Fruit fly (Drosophila melanogaster): ENCODE data around the gene RpS15Aa.

RpS15Aa gene

DNA sequence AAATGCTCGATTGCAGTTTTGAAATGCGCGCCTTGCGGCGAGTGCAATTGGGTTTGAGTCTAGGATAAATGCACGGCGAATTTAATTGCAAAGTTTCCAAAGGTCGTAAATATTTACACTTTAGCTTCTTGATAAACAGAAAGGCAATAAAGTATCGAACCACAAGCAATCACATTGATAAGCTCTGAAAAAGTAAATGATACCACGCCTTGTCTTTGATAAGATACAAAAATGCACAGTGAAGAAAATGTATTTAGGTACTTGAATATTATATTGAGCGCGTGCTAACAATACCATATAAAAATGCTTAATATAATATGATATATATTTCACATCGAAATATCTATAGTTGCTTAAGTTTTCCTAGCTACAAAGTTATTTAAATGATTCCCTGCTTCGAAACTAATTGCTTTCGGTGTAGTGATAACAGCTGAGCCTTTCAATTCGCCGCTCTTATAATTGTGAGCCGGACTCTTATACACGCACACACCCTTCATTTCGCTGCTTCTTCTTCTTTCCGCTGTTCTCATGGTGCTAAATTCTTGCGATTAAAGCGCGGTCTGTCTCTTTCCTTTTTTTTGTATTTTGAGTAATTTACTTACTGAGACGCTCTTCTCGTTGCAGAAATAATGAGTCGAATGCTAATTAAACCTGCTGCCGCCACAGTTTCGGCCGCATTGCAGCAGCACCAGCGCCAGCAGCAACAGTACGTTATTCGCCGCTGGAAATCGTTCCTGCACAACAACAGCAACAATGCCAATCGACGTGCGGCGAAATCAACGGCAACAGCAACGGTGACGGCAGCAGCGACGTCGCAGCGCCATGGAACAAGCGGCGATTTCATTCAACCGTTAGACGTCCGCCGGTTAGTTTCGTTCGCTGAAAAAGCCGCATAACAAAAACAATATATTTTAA is 36.0 kb upstream of the RpS15Aa start (continued):
- TF ChIP-seq ss (GFP tag; optimal IDR thresholded peaks at IDR 0.05) (peak; percentile 72 to 86), Met (GFP tag; optimal IDR thresholded peaks at IDR 0.05) (peak; percentile 85), cyc (GFP tag; optimal IDR thresholded peaks at IDR 0.05) (peak; percentile 84), CG15336 (GFP tag; IDR thresholded peaks at IDR 0.05) (peak; percentile 86), OdsH (GFP tag; optimal IDR thresholded peaks at IDR 0.05) (peak; percentile 88), CG3919 (GFP tag; optimal IDR thresholded peaks at IDR 0.05) (peak; percentile 90), Ets21C (GFP tag; optimal IDR thresholded peaks at IDR 0.05) (peak; percentile 66), CG10669 (GFP tag; optimal IDR thresholded peaks at IDR 0.05) (peak; percentile 85), CG8632 (GFP tag; optimal IDR thresholded peaks at IDR 0.05) (peak; percentile 91), fd85E (GFP tag; optimal IDR thresholded peaks at IDR 0.05) (peak; percentile 41), fkh (GFP tag; optimal IDR thresholded peaks at IDR 0.05) (peak; percentile 71), Sox14 (GFP tag; optimal IDR thresholded peaks at IDR 0.05) (peak; percentile 80), CG1621 (tag; optimal IDR thresholded peaks at IDR 0.05) (peak; percentile 80), vri (GFP tag; optimal IDR thresholded peaks at IDR 0.05) (peak; percentile 79), Hr39 (GFP tag; optimal IDR thresholded peaks at IDR 0.05) (peak; percentile 77), acj6 (GFP tag; optimal IDR thresholded peaks at IDR 0.05) (peak; percentile 70), Eip75B (GFP tag; optimal IDR thresholded peaks at IDR 0.05) (peak; percentile 61), CG8319 (GFP tag; optimal IDR thresholded peaks at IDR 0.05) (peak; percentile 81), CG11294 (GFP tag; IDR thresholded peaks at IDR 0.05) (peak; percentile 78), topi (GFP tag; optimal IDR thresholded peaks at IDR 0.05) (peak; percentile 85), pdm3 (GFP tag; optimal IDR thresholded peaks at IDR 0.05) (peak; percentile 90), CG6854 (GFP tag; optimal IDR thresholded peaks at IDR 0.05) (peak; percentile 79), Eip93F (GFP tag; optimal IDR thresholded peaks at IDR 0.05) (peak; percentile 3), Lpt (GFP tag; optimal IDR thresholded peaks at IDR 0.05) (peak; percentile 69), Sox15 (GFP tag; optimal IDR thresholded peaks at IDR 0.05) (peak; percentile 71), CG9139 (GFP tag; optimal IDR thresholded peaks at IDR 0.05) (peak; percentile 73), salr (GFP tag; optimal IDR thresholded peaks at IDR 0.05) (peak; percentile 71 to 81), Blimp-1 (GFP tag; optimal IDR thresholded peaks at IDR 0.05) (peak; percentile 65), Hr4 (GFP tag; optimal IDR thresholded peaks at IDR 0.05) (peak; percentile 50), svp (GFP tag) (peak; percentile 94), CG7368 (GFP tag; optimal IDR thresholded peaks at IDR 0.05) (peak; percentile 82), CG10631 (GFP tag; optimal IDR thresholded peaks at IDR 0.05) (peak; percentile 87), Eip78C (GFP tag) (peak; percentile 96), CG11902 (GFP tag; optimal IDR thresholded peaks at IDR 0.05) (peak; percentile 72), CG4318 (GFP tag; optimal IDR thresholded peaks at IDR 0.05) (peak; percentile 63), Ets96B (tag; optimal IDR thresholded peaks at IDR 0.05) (peak; percentile 81), Hr38 (GFP tag; optimal IDR thresholded peaks at IDR 0.05) (no peak), eg (GFP tag; IDR thresholded peaks at IDR 0.05) (peak; percentile 88)

DNA sequence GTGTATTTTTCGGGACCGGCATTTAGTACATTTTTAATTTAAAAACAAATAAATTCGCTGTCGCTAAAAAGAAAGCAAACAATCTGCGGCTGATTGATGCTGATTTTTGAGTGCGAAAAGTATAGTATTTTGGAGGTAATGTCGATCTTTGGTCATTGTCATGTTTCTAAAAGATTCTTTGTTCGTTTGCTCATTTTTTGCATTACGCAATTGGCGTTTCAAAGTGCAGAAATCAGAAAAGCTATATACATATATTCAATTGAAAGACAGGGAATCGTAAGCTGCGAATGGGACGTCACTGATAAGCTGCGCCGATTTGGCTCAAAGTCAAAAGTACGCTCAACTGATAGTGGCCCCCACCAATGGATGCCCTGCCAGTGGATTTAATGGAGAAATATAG is 35.0 kb upstream of the RpS15Aa start:
- TF ChIP-seq CG34406 (GFP tag; optimal IDR thresholded peaks at IDR 0.05) (no peak), achi (GFP tag; optimal IDR thresholded peaks at IDR 0.05) (no peak), CG8119 (GFP tag; IDR thresholded peaks at IDR 0.05) (no peak), ss (GFP tag; optimal IDR thresholded peaks at IDR 0.05) (peak in 1 of 2 experiments; percentile 30), vri (GFP tag; optimal IDR thresholded peaks at IDR 0.05) (peak; percentile 71), CG6163 (GFP tag; IDR thresholded peaks at IDR 0.05) (no peak)
